Worm (Caenorhabditis elegans): Measurements from ENCODE around the gene W09D6.5.

ce11 chrIII:11039250-11039649, 49.0 kb upstream of the W09D6.5 start:
- TF ChIP-seq mab-5 (tag; optimal IDR thresholded peaks at IDR 0.05): no peak
- no peak for TF ChIP-seq pha-4 (tag; optimal IDR thresholded peaks at IDR 0.05)
- TF ChIP-seq ces-1 (GFP tag; optimal IDR thresholded peaks at IDR 0.05): no peak
- TF ChIP-seq snpc-4 (tag; optimal IDR thresholded peaks at IDR 0.05): no peak
- TF ChIP-seq lin-13 (tag; optimal IDR thresholded peaks at IDR 0.05): no peak
- peak; percentile 46 for TF ChIP-seq mep-1 (tag; optimal IDR thresholded peaks at IDR 0.05)
